Fruit fly (Drosophila melanogaster): ENCODE data around the gene pdm2.

pdm2 gene

DNA sequence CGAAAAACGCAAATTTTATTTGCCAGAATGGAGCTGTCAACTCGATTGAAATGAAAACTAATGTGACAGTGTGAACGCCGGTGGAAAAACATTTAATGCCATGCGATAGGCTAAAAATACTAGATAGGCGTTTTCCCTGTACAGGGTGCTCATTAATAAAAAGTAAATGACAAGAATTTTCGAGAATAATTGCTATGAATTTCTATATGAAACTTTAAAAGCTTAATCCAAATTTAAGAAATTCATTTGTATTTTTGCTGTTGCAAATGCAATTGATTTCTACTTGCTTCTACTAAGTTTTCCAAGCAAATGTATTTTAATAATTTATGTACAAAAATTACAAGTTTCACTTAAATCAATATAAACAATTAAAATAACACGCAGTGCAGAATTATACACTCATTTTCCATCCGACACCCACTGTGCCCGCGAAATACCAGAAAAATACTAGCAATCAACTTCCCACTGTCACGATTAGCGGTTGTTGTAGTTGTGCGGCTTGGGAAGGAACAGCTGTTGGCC lies 64.9 kb downstream of the pdm2 start, which contains the start of gene Pih1D1 (continued):
- TF ChIP-seq pdm3 (GFP tag; optimal IDR thresholded peaks at IDR 0.05) (peak; percentile 96), Met (GFP tag; optimal IDR thresholded peaks at IDR 0.05) (peak; percentile 95), Lpt (GFP tag; optimal IDR thresholded peaks at IDR 0.05) (peak; percentile 93), Eip78C (GFP tag) (peak; percentile 99), Eip93F (GFP tag; optimal IDR thresholded peaks at IDR 0.05) (peak; percentile 74), Hr38 (GFP tag; optimal IDR thresholded peaks at IDR 0.05) (peak; percentile 73), Eip75B (GFP tag; optimal IDR thresholded peaks at IDR 0.05) (peak; percentile 94), CG6163 (GFP tag; IDR thresholded peaks at IDR 0.05) (peak; percentile 96), Smox (GFP tag; optimal IDR thresholded peaks at IDR 0.05) (peak; percentile 94), salr (GFP tag; optimal IDR thresholded peaks at IDR 0.05) (peak; percentile 86 to 97), Gug (GFP tag; IDR thresholded peaks at IDR 0.05) (peak; percentile 97), cyc (GFP tag; optimal IDR thresholded peaks at IDR 0.05) (peak; percentile 94), CG15336 (GFP tag; IDR thresholded peaks at IDR 0.05) (peak; percentile 94), OdsH (GFP tag; optimal IDR thresholded peaks at IDR 0.05) (peak; percentile 97), CG9139 (GFP tag; optimal IDR thresholded peaks at IDR 0.05) (peak; percentile 78), Hr4 (GFP tag; optimal IDR thresholded peaks at IDR 0.05) (peak; percentile 97), ss (GFP tag; optimal IDR thresholded peaks at IDR 0.05) (peak; percentile 75 to 93), CG6854 (GFP tag; optimal IDR thresholded peaks at IDR 0.05) (peak; percentile 49)

All from whole organism, prepupa.